Worm (Caenorhabditis elegans) whole organism, L3 larva: ENCODE data around the gene ttr-19.

Experiments
- R02D3.7 ChIP-seq: fragments of 150-350 bp; optimal IDR thresholded peaks from 2 replicates; lab custom pipeline; 2014; ENCODE audit warnings: missing biosample characterization, missing genetic modification characterization
- aly-2 ChIP-seq: fragments of 150-350 bp; optimal IDR thresholded peaks from 2 replicates; lab custom pipeline; 2014; ENCODE audit warnings: missing biosample characterization, missing genetic modification characterization
- ceh-16 ChIP-seq: sonication (generic microtip); optimal IDR thresholded peaks from 2 replicates; lab custom pipeline; 2017; ENCODE audit warnings: missing biosample characterization, missing genetic modification characterization
- ceh-28 ChIP-seq: fragments of 150-350 bp; optimal IDR thresholded peaks from 2 replicates; lab custom pipeline; 2014; ENCODE audit warnings: missing biosample characterization, missing genetic modification reagents, missing genetic modification characterization
- ceh-9 ChIP-seq: sonication (generic microtip); optimal IDR thresholded peaks from 2 replicates; lab custom pipeline; 2018; ENCODE audit warnings: missing biosample characterization, missing genetic modification characterization
- daf-12 ChIP-seq: fragments of 150-350 bp; optimal IDR thresholded peaks from 2 replicates; lab custom pipeline; 2014; ENCODE audit warnings: missing biosample characterization, missing genetic modification reagents, missing genetic modification characterization
- elt-3 ChIP-seq, 3 experiments: fragments of 150-350 bp in 1 of 3; sonication (generic microtip) in 2 of 3; optimal IDR thresholded peaks; 2 replicates in 2 of 3; 4 replicates in 1 of 3; lab custom pipeline; 2014 to 2017; ENCODE audit warnings: missing biosample characterization in 3 of 3, missing genetic modification characterization in 3 of 3
- fkh-10 ChIP-seq: sonication (generic microtip); optimal IDR thresholded peaks from 2 replicates; lab custom pipeline; 2017; ENCODE audit warnings: missing biosample characterization, missing genetic modification reagents, missing genetic modification characterization
- nfya-1 ChIP-seq: sonication (generic microtip); optimal IDR thresholded peaks from 2 replicates; lab custom pipeline; 2017; ENCODE audit warnings: missing genetic modification characterization, mild to moderate bottlenecking, missing compliant biosample characterization, antibody characterized with exemption, moderate library complexity; ENCODE audit not compliant: insufficient read depth
- nhr-12 ChIP-seq: fragments of 150-350 bp; optimal IDR thresholded peaks from 2 replicates; lab custom pipeline; 2014; ENCODE audit warnings: missing biosample characterization, missing genetic modification characterization
- nhr-25 ChIP-seq: sonication (generic microtip); optimal IDR thresholded peaks from 2 replicates; lab custom pipeline; 2017; ENCODE audit warnings: missing biosample characterization, missing genetic modification characterization
- pqm-1 ChIP-seq: fragments of 150-350 bp; optimal IDR thresholded peaks from 2 replicates; lab custom pipeline; 2017; ENCODE audit warnings: missing biosample characterization, missing genetic modification characterization, inconsistent platforms
- snpc-4 ChIP-seq: fragments of 150-350 bp; optimal IDR thresholded peaks from 2 replicates; lab custom pipeline; 2014; ENCODE audit warnings: missing biosample characterization, missing genetic modification characterization
- unc-62 ChIP-seq: fragments of 150-350 bp; sonication (generic microtip); optimal IDR thresholded peaks from 4 replicates; lab custom pipeline; 2014; ENCODE audit warnings: missing biosample characterization, missing genetic modification reagents, missing genetic modification characterization

ce11 chrV:10212627-10213026 is 14.6 kb downstream of the ttr-19 start, which contains the start of gene hpo-40:
- TF ChIP-seq aly-2 (tag; lab: Kevin White, UChicago) (no peak), daf-12 (no peak), ceh-28 (no peak), pqm-1 (tag; lab: Kevin White, UChicago) (no peak), nhr-12 (tag; lab: Kevin White, UChicago) (no peak), nhr-25 (no peak), nfya-1 (tag; lab: Kevin White, UChicago) (no peak), ceh-16 (tag; lab: Kevin White, UChicago) (no peak), fkh-10 (GFP tag; lab: Kevin White, UChicago) (no peak), snpc-4 (tag; lab: Kevin White, UChicago) (no peak), R02D3.7 (tag; lab: Kevin White, UChicago) (no peak), ceh-9 (tag; lab: Kevin White, UChicago) (no peak), unc-62 (GFP tag; lab: Kevin White, UChicago) (no peak), elt-3 (tag; optimal IDR thresholded peaks at IDR 0.05; lab: Kevin White, UChicago) (no peak)
